Worm (Caenorhabditis elegans) whole organism, mixed stage, embryonic: ENCODE results near the gene glb-14.

Source experiments
- bed-3 ChIP-seq: fragments of 200-800 bp; sonication (Bioruptor generic); optimal IDR thresholded peaks from 3 replicates; lab custom pipeline; 2018; ENCODE audit warnings: mild to moderate bottlenecking, missing genetic modification characterization, moderate library complexity, missing compliant biosample characterization
- lin-32 ChIP-seq: fragments of 200-800 bp; sonication (Bioruptor generic); optimal IDR thresholded peaks from 2 replicates; lab custom pipeline; 2018; ENCODE audit warnings: mild to moderate bottlenecking, missing genetic modification characterization, missing compliant biosample characterization
- lsy-2 ChIP-seq: fragments of 150-350 bp; optimal IDR thresholded peaks from 2 replicates; lab custom pipeline; 2014; ENCODE audit warnings: missing biosample characterization, missing genetic modification characterization
- mls-2 ChIP-seq: sonication (generic microtip); optimal IDR thresholded peaks from 2 replicates; lab custom pipeline; 2016; ENCODE audit warnings: mild to moderate bottlenecking, missing genetic modification characterization, moderate library complexity, missing compliant biosample characterization
- nhr-237 ChIP-seq: fragments of 150-350 bp; optimal IDR thresholded peaks from 2 replicates; lab custom pipeline; 2014; ENCODE audit warnings: missing biosample characterization, missing genetic modification characterization
- pha-4 ChIP-seq: fragments of 150-350 bp; optimal IDR thresholded peaks from 2 replicates; lab custom pipeline; 2018; ENCODE audit warnings: missing biosample characterization, missing genetic modification reagents, missing genetic modification characterization
- snpc-4 ChIP-seq: fragments of 150-350 bp; optimal IDR thresholded peaks from 2 replicates; lab custom pipeline; 2014; ENCODE audit warnings: missing biosample characterization, missing genetic modification characterization
- zip-8 ChIP-seq: fragments of 150-350 bp; optimal IDR thresholded peaks from 2 replicates; lab custom pipeline; 2014; ENCODE audit warnings: missing biosample characterization, missing genetic modification characterization
- ztf-11 ChIP-seq: fragments of 150-350 bp; optimal IDR thresholded peaks from 2 replicates; lab custom pipeline; 2014; ENCODE audit warnings: missing biosample characterization, missing genetic modification characterization

DNA sequence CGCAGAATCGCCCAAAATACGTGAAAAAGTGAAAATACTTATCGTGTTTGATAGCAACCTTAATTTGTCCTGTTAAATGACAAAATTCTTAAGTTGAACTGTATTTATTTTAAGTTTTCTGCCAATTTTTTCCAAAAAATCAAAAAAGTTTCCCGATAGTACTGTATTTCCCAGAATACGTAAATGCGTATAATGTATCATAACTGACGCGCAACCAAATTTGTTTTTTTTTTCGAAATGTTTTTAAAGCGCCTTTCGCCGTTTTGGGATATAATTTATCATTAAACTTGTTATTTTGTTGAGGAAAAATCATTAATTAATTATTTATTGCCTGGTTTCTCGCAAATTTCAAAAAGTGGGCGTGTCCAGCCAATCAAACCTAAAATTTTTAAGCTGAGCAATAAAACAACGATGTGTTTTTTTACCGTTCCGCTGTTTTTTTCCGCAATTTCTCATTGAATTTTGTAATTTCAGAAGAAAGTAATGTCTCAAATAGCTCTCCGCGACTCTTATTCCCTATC lies 26.3 kb upstream of the glb-14 start, which contains the start of gene fbxa-95:
- TF ChIP-seq snpc-4 = no peak
- no peak for TF ChIP-seq nhr-237 (tag; lab: Kevin White, UChicago)
- TF ChIP-seq zip-8 (tag; lab: Kevin White, UChicago) = no peak
- TF ChIP-seq lin-32 = no peak
- TF ChIP-seq lsy-2 (tag; lab: Kevin White, UChicago) = no peak
- no peak for TF ChIP-seq bed-3 (GFP tag; lab: Kevin White, UChicago)
- no peak for TF ChIP-seq mls-2 (tag; lab: Kevin White, UChicago)
- TF ChIP-seq ztf-11 (tag; lab: Kevin White, UChicago) = no peak
- no peak for TF ChIP-seq pha-4 (tag; lab: Kevin White, UChicago)
